Worm (Caenorhabditis elegans) whole organism, mixed stage, embryonic: ENCODE results near the gene fbxc-32.

Experiments used
- M03D4.4 ChIP-seq: sonication (generic microtip); optimal IDR thresholded peaks from 2 replicates; lab custom pipeline; 2017; ENCODE audit warnings: mild to moderate bottlenecking, missing genetic modification characterization, missing compliant biosample characterization
- nhr-237 ChIP-seq: fragments of 150-350 bp; optimal IDR thresholded peaks from 2 replicates; lab custom pipeline; 2014; ENCODE audit warnings: missing biosample characterization, missing genetic modification characterization
- snpc-4 ChIP-seq: fragments of 150-350 bp; optimal IDR thresholded peaks from 2 replicates; lab custom pipeline; 2014; ENCODE audit warnings: missing biosample characterization, missing genetic modification characterization

- TF ChIP-seq M03D4.4 (no peak), nhr-237 (tag; lab: Kevin White, UChicago) (no peak), snpc-4 (tag; lab: Kevin White, UChicago) (no peak)
Measured at ce11 chrII:922778-923177, 25.2 kb downstream of the fbxc-32 start.
